Worm (Caenorhabditis elegans) whole organism, midembryonic: ENCODE results near the gene zmp-4.

Experiments
- T22C8.4 ChIP-seq: fragments of 200-800 bp; sonication (Bioruptor generic); IDR thresholded peaks from 2 replicates; pipeline ENCODE4 v1.3.6; 2022; ENCODE audit warnings: missing genetic modification characterization, missing compliant biosample characterization
- cog-1 ChIP-seq: sonication (generic microtip); optimal IDR thresholded peaks from 2 replicates; lab custom pipeline; 2016; ENCODE audit warnings: missing genetic modification characterization, missing compliant biosample characterization
- flt-1 ChIP-seq: fragments of 200-800 bp; sonication (Bioruptor generic); IDR thresholded peaks from 2 replicates; pipeline ENCODE4 v1.3.6; 2022; ENCODE audit warnings: missing genetic modification characterization, missing compliant biosample characterization
- klf-2 ChIP-seq: fragments of 200-800 bp; sonication (Bioruptor generic); conservative IDR thresholded peaks from 2 replicates; pipeline ENCODE4 v1.3.6; 2022; ENCODE audit warnings: missing genetic modification reagents, missing genetic modification characterization, missing compliant biosample characterization
- med-1 ChIP-seq: sonication (generic microtip); optimal IDR thresholded peaks from 2 replicates; lab custom pipeline; 2017; ENCODE audit warnings: missing genetic modification characterization, mild to moderate bottlenecking, missing compliant biosample characterization, antibody characterized with exemption, missing genetic modification reagents; ENCODE audit not compliant: insufficient read depth
- ref-1 ChIP-seq: fragments of 200-800 bp; sonication (Bioruptor generic); conservative IDR thresholded peaks from 2 replicates; pipeline ENCODE4 v1.3.6; 2022; ENCODE audit warnings: missing genetic modification reagents, missing genetic modification characterization, missing compliant biosample characterization
- tab-1 ChIP-seq: fragments of 200-800 bp; sonication (Bioruptor generic); IDR thresholded peaks from 2 replicates; pipeline ENCODE4 v1.3.6; 2022; ENCODE audit warnings: missing genetic modification characterization, missing compliant biosample characterization
- ztf-23 ChIP-seq: fragments of 200-800 bp; sonication (Bioruptor generic); IDR thresholded peaks from 2 replicates; pipeline ENCODE4 v1.3.6; 2022; ENCODE audit warnings: missing genetic modification reagents, missing genetic modification characterization, missing compliant biosample characterization
- ztf-29 ChIP-seq: fragments of 200-800 bp; sonication (Bioruptor generic); IDR thresholded peaks from 2 replicates; pipeline ENCODE4 v1.3.6; 2022; ENCODE audit warnings: missing genetic modification reagents, missing genetic modification characterization, missing compliant biosample characterization

Gene zmp-4

ce11 chrV:14943774-14944173 is 22.4 kb upstream of the zmp-4 start:
- TF ChIP-seq ztf-23 (no peak), klf-2 (GFP tag; lab: Robert Waterston, UW) (no peak), cog-1 (no peak), T22C8.4 (GFP tag; lab: Robert Waterston, UW) (no peak), ztf-29 (no peak), ref-1 (no peak), tab-1 (GFP tag; lab: Robert Waterston, UW) (no peak), flt-1 (no peak), med-1 (GFP tag; lab: Kevin White, UChicago) (no peak)

- TF ChIP-seq med-1 (GFP tag; lab: Kevin White, UChicago) (no peak), T22C8.4 (GFP tag; lab: Robert Waterston, UW) (no peak), tab-1 (GFP tag; lab: Robert Waterston, UW) (no peak), flt-1 (no peak), ztf-23 (no peak), ref-1 (no peak), ztf-29 (no peak)
These were observed 21.5 kb upstream of the zmp-4 start for ce11 chrV:14942898-14943297.

- TF ChIP-seq tab-1 (GFP tag; lab: Robert Waterston, UW) (no peak), ref-1 (no peak), flt-1 (no peak), ztf-29 (no peak), T22C8.4 (GFP tag; lab: Robert Waterston, UW) (no peak), klf-2 (GFP tag; lab: Robert Waterston, UW) (no peak), ztf-23 (no peak), cog-1 (no peak)
These were observed 15.2 kb upstream of the zmp-4 start, which contains the start of gene C30G7.2 for ce11 chrV:14936587-14936986. Gene C30G7.2, plus strand, starts transcription at chrV:14936887.

- no peak for TF ChIP-seq cog-1
- TF ChIP-seq ztf-23: no peak
- no peak for TF ChIP-seq med-1 (GFP tag; lab: Kevin White, UChicago)
- TF ChIP-seq klf-2 (GFP tag; lab: Robert Waterston, UW): no peak
- TF ChIP-seq ztf-29: no peak
- no peak for TF ChIP-seq flt-1
- TF ChIP-seq T22C8.4 (GFP tag; lab: Robert Waterston, UW): no peak
- no peak for TF ChIP-seq tab-1 (GFP tag; lab: Robert Waterston, UW)
- TF ChIP-seq ref-1: no peak
These were observed 12.2 kb upstream of the zmp-4 start for ce11 chrV:14933450-14934218.

- TF ChIP-seq cog-1 (no peak), ztf-29 (no peak), med-1 (GFP tag; lab: Kevin White, UChicago) (no peak), ref-1 (no peak), klf-2 (GFP tag; lab: Robert Waterston, UW) (no peak), T22C8.4 (GFP tag; lab: Robert Waterston, UW) (no peak), ztf-23 (no peak), flt-1 (no peak), tab-1 (GFP tag; lab: Robert Waterston, UW) (no peak)
These were observed 8.8 kb upstream of the zmp-4 start for ce11 chrV:14930168-14930567.

- no peak for TF ChIP-seq ztf-29
- TF ChIP-seq tab-1 (GFP tag; lab: Robert Waterston, UW): no peak
- no peak for TF ChIP-seq T22C8.4 (GFP tag; lab: Robert Waterston, UW)
- TF ChIP-seq flt-1: no peak
- no peak for TF ChIP-seq ztf-23
- no peak for TF ChIP-seq klf-2 (GFP tag; lab: Robert Waterston, UW)
- no peak for TF ChIP-seq cog-1
- TF ChIP-seq med-1 (GFP tag; lab: Kevin White, UChicago): no peak
- TF ChIP-seq ref-1: no peak
These were observed 6.8 kb upstream of the zmp-4 start, which contains the start of gene srg-55 for ce11 chrV:14928248-14928647. Gene srg-55, minus strand, starts transcription at chrV:14928348.

ce11 chrV:14924104-14924503 is 2.7 kb upstream of the zmp-4 start, which contains the start of gene srg-54:
Gene srg-54, minus strand, starts transcription at chrV:14924204.
- TF ChIP-seq tab-1 (GFP tag; lab: Robert Waterston, UW) (no peak), T22C8.4 (GFP tag; lab: Robert Waterston, UW) (no peak), klf-2 (GFP tag; lab: Robert Waterston, UW) (no peak), med-1 (GFP tag; lab: Kevin White, UChicago) (no peak), ztf-23 (no peak), cog-1 (no peak), ref-1 (no peak), flt-1 (no peak), ztf-29 (no peak)

ce11 chrV:14915599-14915998 is 5.8 kb downstream of the zmp-4 start, which contains the start of gene H12D21.11:
Gene H12D21.11, plus strand, starts transcription at chrV:14915899.
- TF ChIP-seq T22C8.4 (GFP tag; lab: Robert Waterston, UW): no peak
- TF ChIP-seq cog-1: no peak
- no peak for TF ChIP-seq ztf-29
- TF ChIP-seq klf-2 (GFP tag; lab: Robert Waterston, UW): no peak
- no peak for TF ChIP-seq med-1 (GFP tag; lab: Kevin White, UChicago)
- no peak for TF ChIP-seq ref-1
- no peak for TF ChIP-seq flt-1
- no peak for TF ChIP-seq tab-1 (GFP tag; lab: Robert Waterston, UW)
- no peak for TF ChIP-seq ztf-23

- TF ChIP-seq ref-1 (no peak), klf-2 (GFP tag; lab: Robert Waterston, UW) (no peak), ztf-29 (no peak), T22C8.4 (GFP tag; lab: Robert Waterston, UW) (no peak), med-1 (GFP tag; lab: Kevin White, UChicago) (no peak), tab-1 (GFP tag; lab: Robert Waterston, UW) (no peak), cog-1 (no peak), flt-1 (no peak), ztf-23 (no peak)
These were observed 10.7 kb downstream of the zmp-4 start for ce11 chrV:14910758-14911157.

ce11 chrV:14909331-14909835 is 12.0 kb downstream of the zmp-4 start, which contains the start of gene H12D21.9:
Gene H12D21.9, minus strand, starts transcription at chrV:14909478.
- no peak for TF ChIP-seq flt-1
